Fruit fly (Drosophila melanogaster): ENCODE results near the gene CG11585.
A peak's percentile ranks its signal among the peaks of the same experiment; 100 is the strongest.

The CG11585 gene

dm6 chrX:14233843-14234337 is 44.6 kb downstream of the CG11585 start, which contains the start of gene CG42271 (continued):
- no peak for TF ChIP-seq CG6808 (GFP tag; optimal IDR thresholded peaks at IDR 0.05)
- TF ChIP-seq CG6854 (GFP tag; optimal IDR thresholded peaks at IDR 0.05): no peak
- no peak for TF ChIP-seq CG8632 (GFP tag; optimal IDR thresholded peaks at IDR 0.05)
- TF ChIP-seq cyc (GFP tag; optimal IDR thresholded peaks at IDR 0.05): no peak
- no peak for TF ChIP-seq vri (GFP tag; optimal IDR thresholded peaks at IDR 0.05)
- no peak for TF ChIP-seq pdm3 (GFP tag; optimal IDR thresholded peaks at IDR 0.05)

- TF ChIP-seq Eip78C (GFP tag): peak; percentile 13
- TF ChIP-seq CG6808 (GFP tag; optimal IDR thresholded peaks at IDR 0.05): no peak
- no peak for TF ChIP-seq CG6792 (GFP tag; optimal IDR thresholded peaks at IDR 0.05)
- TF ChIP-seq CG6854 (GFP tag; optimal IDR thresholded peaks at IDR 0.05): peak; percentile 4
- TF ChIP-seq CG9139 (GFP tag; optimal IDR thresholded peaks at IDR 0.05): no peak
- no peak for TF ChIP-seq fd85E (GFP tag; optimal IDR thresholded peaks at IDR 0.05)
These were observed 45.2 kb downstream of the CG11585 start for dm6 chrX:14234468-14234867.

- TF ChIP-seq Ets21C (GFP tag; optimal IDR thresholded peaks at IDR 0.05) (peak; percentile 91), salr (GFP tag; optimal IDR thresholded peaks at IDR 0.05) (peak; percentile 73 to 89), CG6276 (GFP tag; optimal IDR thresholded peaks at IDR 0.05) (peak; percentile 75), CG11294 (GFP tag; IDR thresholded peaks at IDR 0.05) (peak; percentile 80), Eip75B (GFP tag; optimal IDR thresholded peaks at IDR 0.05) (peak; percentile 92), Sox102F (GFP tag; optimal IDR thresholded peaks at IDR 0.05) (peak; percentile 86), Smox (GFP tag; optimal IDR thresholded peaks at IDR 0.05) (peak; percentile 90), Hr38 (GFP tag; optimal IDR thresholded peaks at IDR 0.05) (peak; percentile 47), cyc (GFP tag; optimal IDR thresholded peaks at IDR 0.05) (peak; percentile 93), OdsH (GFP tag; optimal IDR thresholded peaks at IDR 0.05) (peak; percentile 91), ss (GFP tag; optimal IDR thresholded peaks at IDR 0.05) (peak; percentile 67 to 82), Blimp-1 (GFP tag; optimal IDR thresholded peaks at IDR 0.05) (peak; percentile 68), pdm3 (GFP tag; optimal IDR thresholded peaks at IDR 0.05) (peak; percentile 93), dsx (GFP tag; optimal IDR thresholded peaks at IDR 0.05; ENCODE audit: poor library complexity, severe bottlenecking) (peak; percentile 76), Gug (GFP tag; IDR thresholded peaks at IDR 0.05) (peak; percentile 77), Ets96B (tag; optimal IDR thresholded peaks at IDR 0.05) (peak; percentile 84), Eip93F (GFP tag; optimal IDR thresholded peaks at IDR 0.05) (peak; percentile 68), spab (GFP tag; optimal IDR thresholded peaks at IDR 0.05) (peak; percentile 73), eg (GFP tag; IDR thresholded peaks at IDR 0.05) (peak; percentile 89), fkh (GFP tag; optimal IDR thresholded peaks at IDR 0.05) (no peak), CG7368 (GFP tag; optimal IDR thresholded peaks at IDR 0.05) (peak; percentile 84), Eip78C (GFP tag) (peak; percentile 96), lz (GFP tag; optimal IDR thresholded peaks at IDR 0.05) (peak; percentile 93), CG34406 (GFP tag; optimal IDR thresholded peaks at IDR 0.05) (peak; percentile 86), CG3919 (GFP tag; optimal IDR thresholded peaks at IDR 0.05) (peak; percentile 92), CG8319 (GFP tag; optimal IDR thresholded peaks at IDR 0.05) (peak; percentile 87), CG10669 (GFP tag; optimal IDR thresholded peaks at IDR 0.05) (peak; percentile 84), CG16779 (tag; optimal IDR thresholded peaks at IDR 0.05) (no peak), CG6163 (GFP tag; IDR thresholded peaks at IDR 0.05) (peak; percentile 90), CG3032 (tag; optimal IDR thresholded peaks at IDR 0.05) (peak; percentile 87), achi (GFP tag; optimal IDR thresholded peaks at IDR 0.05) (peak; percentile 88), CG6792 (GFP tag; optimal IDR thresholded peaks at IDR 0.05) (peak; percentile 84), Hr39 (GFP tag; optimal IDR thresholded peaks at IDR 0.05) (peak; percentile 94), CG8119 (GFP tag; IDR thresholded peaks at IDR 0.05) (peak; percentile 85), fd59A (GFP tag; optimal IDR thresholded peaks at IDR 0.05) (peak; percentile 76), Hr4 (GFP tag; optimal IDR thresholded peaks at IDR 0.05) (peak; percentile 93), CG31627 (GFP tag; optimal IDR thresholded peaks at IDR 0.05) (peak; percentile 94), dac (GFP tag; optimal IDR thresholded peaks at IDR 0.05) (peak; percentile 84), vri (GFP tag; optimal IDR thresholded peaks at IDR 0.05) (no peak), fd85E (GFP tag; optimal IDR thresholded peaks at IDR 0.05) (no peak), Sox15 (GFP tag; optimal IDR thresholded peaks at IDR 0.05) (peak; percentile 91), CG8632 (GFP tag; optimal IDR thresholded peaks at IDR 0.05) (peak; percentile 83)
These were observed 48.6 kb downstream of the CG11585 start, which contains the start of the genes Fbxl4 and Dus2 for dm6 chrX:14237873-14238394. Gene Fbxl4 (minus strand): TSS chrX:14237923. Gene Dus2 (plus strand): TSS chrX:14237988.
